Fruit fly (Drosophila melanogaster) whole organism, embryonic: ENCODE data around the gene Ube3a.

Experiments used
- ATbp ChIP-seq: fragments of 200-800 bp; sonication (Bioruptor generic); optimal IDR thresholded peaks from 2 replicates; lab custom pipeline; 2017; ENCODE audit warnings: missing biosample characterization, mild to moderate bottlenecking, missing genetic modification characterization, missing genetic modification reagents
- Abd-B ChIP-seq: fragments of 200-800 bp; sonication (Bioruptor generic); optimal IDR thresholded peaks from 2 replicates; lab custom pipeline; 2018; ENCODE audit warnings: missing biosample characterization, mild to moderate bottlenecking, missing genetic modification characterization, moderate library complexity
- CG1024 ChIP-seq: fragments of 200-800 bp; sonication (Bioruptor generic); IDR thresholded peaks from 2 replicates; pipeline ENCODE4 v1.3.6; 2022; ENCODE audit warnings: missing biosample characterization, missing genetic modification characterization
- CG12744 ChIP-seq: fragments of 200-800 bp; sonication (Bioruptor generic); optimal IDR thresholded peaks from 2 replicates; lab custom pipeline; 2016; ENCODE audit warnings: missing biosample characterization, missing genetic modification characterization
- CG14050 ChIP-seq: fragments of 200-800 bp; sonication (Bioruptor generic); IDR thresholded peaks from 3 replicates; pipeline ENCODE4 v1.3.6; 2022; ENCODE audit warnings: missing biosample characterization, missing genetic modification characterization
- CG15514 ChIP-seq: fragments of 200-800 bp; sonication (Bioruptor generic); optimal IDR thresholded peaks from 3 replicates; lab custom pipeline; 2017; ENCODE audit warnings: missing biosample characterization, missing genetic modification characterization, mild to moderate bottlenecking, moderate library complexity, missing genetic modification reagents
- CG2678 ChIP-seq: fragments of 200-800 bp; sonication (Bioruptor generic); optimal IDR thresholded peaks from 3 replicates; lab custom pipeline; 2019; ENCODE audit warnings: missing biosample characterization, mild to moderate bottlenecking, missing genetic modification characterization, moderate library complexity
- CG2889 ChIP-seq: fragments of 200-800 bp; sonication (Bioruptor generic); IDR thresholded peaks from 3 replicates; pipeline ENCODE4 v1.3.6; 2022; ENCODE audit warnings: missing biosample characterization, missing genetic modification characterization
- CG33213 ChIP-seq: fragments of 200-800 bp; sonication (Bioruptor generic); optimal IDR thresholded peaks from 3 replicates; lab custom pipeline; 2016; ENCODE audit warnings: missing biosample characterization, missing genetic modification characterization
- CG33557 ChIP-seq: fragments of 200-800 bp; sonication (Bioruptor generic); optimal IDR thresholded peaks from 2 replicates; lab custom pipeline; 2019; ENCODE audit warnings: missing biosample characterization, mild to moderate bottlenecking, missing genetic modification characterization, moderate library complexity
- CG3407 ChIP-seq: fragments of 200-800 bp; sonication (Bioruptor generic); optimal IDR thresholded peaks from 2 replicates; lab custom pipeline; 2018; ENCODE audit warnings: missing biosample characterization, mild to moderate bottlenecking, missing genetic modification characterization
- CG43689 ChIP-seq: fragments of 200-800 bp; sonication (Bioruptor generic); IDR thresholded peaks from 2 replicates; pipeline ENCODE4 v1.3.6; 2022; ENCODE audit warnings: missing biosample characterization, missing genetic modification characterization
- CG5953 ChIP-seq: fragments of 200-800 bp; sonication (Bioruptor generic); IDR thresholded peaks from 2 replicates; pipeline ENCODE4 v1.3.6; 2022; ENCODE audit warnings: missing biosample characterization, missing genetic modification characterization
- CG6254 ChIP-seq: fragments of 200-800 bp; sonication (Bioruptor generic); optimal IDR thresholded peaks from 3 replicates; lab custom pipeline; 2017; ENCODE audit warnings: mild to moderate bottlenecking, missing biosample characterization, missing genetic modification reagents, missing genetic modification characterization
- CG6272 ChIP-seq: fragments of 200-800 bp; sonication (Bioruptor generic); IDR thresholded peaks from 2 replicates; pipeline ENCODE4 v1.3.6; 2022; ENCODE audit warnings: missing biosample characterization, missing genetic modification characterization
- CG7745 ChIP-seq: fragments of 200-800 bp; sonication (Bioruptor generic); optimal IDR thresholded peaks from 2 replicates; lab custom pipeline; 2018; ENCODE audit warnings: missing biosample characterization, mild to moderate bottlenecking, missing genetic modification characterization, moderate library complexity
- CG7839 ChIP-seq: fragments of 200-800 bp; sonication (Bioruptor generic); optimal IDR thresholded peaks from 3 replicates; lab custom pipeline; 2018; ENCODE audit warnings: missing biosample characterization, mild to moderate bottlenecking, missing genetic modification characterization, moderate library complexity
- CG8765 ChIP-seq: fragments of 200-800 bp; sonication (Bioruptor generic); IDR thresholded peaks from 2 replicates; pipeline ENCODE4 v1.3.6; 2022; ENCODE audit warnings: missing biosample characterization, missing genetic modification characterization
- CG9215 ChIP-seq: fragments of 200-800 bp; sonication (Bioruptor generic); IDR thresholded peaks from 2 replicates; pipeline ENCODE4 v1.3.6; 2022; ENCODE audit warnings: missing biosample characterization, missing genetic modification characterization
- Camta ChIP-seq: fragments of 200-800 bp; sonication (Bioruptor generic); optimal IDR thresholded peaks from 2 replicates; lab custom pipeline; 2016; ENCODE audit warnings: missing biosample characterization, missing genetic modification characterization
- Dref ChIP-seq: fragments of 200-800 bp; sonication (Bioruptor generic); IDR thresholded peaks from 2 replicates; pipeline ENCODE4 v1.3.6; 2022; ENCODE audit warnings: missing biosample characterization, missing genetic modification characterization
- Jarid2 ChIP-seq: fragments of 200-800 bp; sonication (Bioruptor generic); optimal IDR thresholded peaks from 3 replicates; lab custom pipeline; 2017; ENCODE audit warnings: mild to moderate bottlenecking, missing biosample characterization, missing genetic modification reagents, missing genetic modification characterization
- MTF-1 ChIP-seq: fragments of 200-800 bp; sonication (Bioruptor generic); optimal IDR thresholded peaks from 2 replicates; lab custom pipeline; 2018; ENCODE audit warnings: missing biosample characterization, mild to moderate bottlenecking, missing genetic modification characterization, borderline replicate concordance
- Med ChIP-seq: fragments of 200-800 bp; sonication (Bioruptor generic); peaks from one replicate; lab custom pipeline; 2016; ENCODE audit warnings: missing biosample characterization, missing genetic modification characterization, mild to moderate bottlenecking, inconsistent platforms, moderate library complexity
- NC2α ChIP-seq: fragments of 200-800 bp; sonication (Bioruptor generic); optimal IDR thresholded peaks from 2 replicates; lab custom pipeline; 2016; ENCODE audit warnings: missing biosample characterization, missing genetic modification characterization
- Ssrp ChIP-seq: fragments of 200-800 bp; sonication (Bioruptor generic); optimal IDR thresholded peaks from 2 replicates; lab custom pipeline; 2018; ENCODE audit warnings: missing biosample characterization, mild to moderate bottlenecking, missing genetic modification characterization, moderate library complexity
- ara ChIP-seq: fragments of 200-800 bp; sonication (Bioruptor generic); IDR thresholded peaks from 2 replicates; pipeline ENCODE4 v1.3.6; 2022; ENCODE audit warnings: missing biosample characterization, missing genetic modification characterization
- chif ChIP-seq, 2 experiments: fragments of 200-800 bp; sonication (Bioruptor generic); optimal IDR thresholded peaks; 3 replicates each; lab custom pipeline; 2016; ENCODE audit warnings: missing biosample characterization in 2 of 2, missing genetic modification characterization in 2 of 2
- cwo ChIP-seq: fragments of 200-800 bp; sonication (Bioruptor generic); optimal IDR thresholded peaks from 3 replicates; lab custom pipeline; 2017; ENCODE audit warnings: missing biosample characterization, missing genetic modification characterization, mild to moderate bottlenecking, moderate library complexity, missing genetic modification reagents
- dati ChIP-seq: fragments of 200-800 bp; sonication (Bioruptor generic); IDR thresholded peaks from 2 replicates; pipeline ENCODE4 v1.3.6; 2022; ENCODE audit warnings: missing biosample characterization, missing genetic modification characterization
- dm ChIP-seq: fragments of 200-800 bp; sonication (Bioruptor generic); optimal IDR thresholded peaks from 3 replicates; lab custom pipeline; 2016; ENCODE audit warnings: missing biosample characterization, missing genetic modification characterization
- dmrt99B ChIP-seq: fragments of 200-800 bp; sonication (Bioruptor generic); optimal IDR thresholded peaks from 2 replicates; lab custom pipeline; 2018; ENCODE audit warnings: missing biosample characterization, mild to moderate bottlenecking, missing genetic modification characterization, moderate library complexity
- fu2 ChIP-seq: fragments of 200-800 bp; sonication (Bioruptor generic); optimal IDR thresholded peaks from 2 replicates; lab custom pipeline; 2016; ENCODE audit warnings: missing biosample characterization, missing genetic modification characterization
- gem ChIP-seq: fragments of 200-800 bp; sonication (Bioruptor generic); optimal IDR thresholded peaks from 2 replicates; lab custom pipeline; 2019; ENCODE audit warnings: missing biosample characterization, mild to moderate bottlenecking, missing genetic modification characterization, moderate library complexity
- jumu ChIP-seq: fragments of 200-800 bp; sonication (Bioruptor generic); optimal IDR thresholded peaks from 3 replicates; lab custom pipeline; 2016; ENCODE audit warnings: missing biosample characterization, missing genetic modification characterization
- lilli ChIP-seq: fragments of 200-800 bp; sonication (Bioruptor generic); optimal IDR thresholded peaks from 3 replicates; lab custom pipeline; 2016; ENCODE audit warnings: missing biosample characterization, missing genetic modification characterization
- nau ChIP-seq: fragments of 200-800 bp; sonication (Bioruptor generic); optimal IDR thresholded peaks from 3 replicates; lab custom pipeline; 2017; ENCODE audit warnings: missing biosample characterization, mild to moderate bottlenecking, missing genetic modification characterization, missing genetic modification reagents
- pan ChIP-seq, 4 experiments: fragments of >200 bp in 3 of 4; fragments of 200-800 bp in 1 of 4; sonication (Bioruptor generic) in 1 of 4; optimal IDR thresholded peaks in 3 of 4; IDR thresholded peaks in 1 of 4; 2 replicates each; pipeline versions ENCODE4 v1.3.6 to Lab custom; 2017 to 2022; ENCODE audit warnings: missing biosample characterization in 2 of 4, missing genetic modification characterization in 2 of 4, mixed read lengths in 1 of 4
- pho ChIP-seq: fragments of 200-800 bp; sonication (Bioruptor generic); optimal IDR thresholded peaks from 2 replicates; lab custom pipeline; 2016; ENCODE audit warnings: missing biosample characterization, missing genetic modification characterization
- pzg ChIP-seq: fragments of 200-800 bp; sonication (Bioruptor generic); optimal IDR thresholded peaks from 3 replicates; lab custom pipeline; 2018; ENCODE audit warnings: missing biosample characterization, mild to moderate bottlenecking, missing genetic modification characterization, moderate library complexity
- run ChIP-seq: fragments of 200-800 bp; sonication (Bioruptor generic); optimal IDR thresholded peaks from 3 replicates; lab custom pipeline; 2018; ENCODE audit warnings: missing biosample characterization, mild to moderate bottlenecking, missing genetic modification characterization
- sens ChIP-seq: fragments of 200-800 bp; sonication (Bioruptor generic); peaks from one replicate; lab custom pipeline; 2016; ENCODE audit warnings: missing biosample characterization, missing genetic modification characterization
- slou ChIP-seq: fragments of 200-800 bp; sonication (Bioruptor generic); optimal IDR thresholded peaks from 3 replicates; lab custom pipeline; 2016; ENCODE audit warnings: missing biosample characterization, missing genetic modification characterization
- so ChIP-seq: fragments of 200-800 bp; sonication (Bioruptor generic); IDR thresholded peaks from 3 replicates; pipeline ENCODE4 v1.3.6; 2022; ENCODE audit warnings: missing biosample characterization, missing genetic modification characterization
- tll ChIP-seq, 2 experiments: fragments of 200-800 bp in 1 of 2; fragments of >200 bp in 1 of 2; sonication (Bioruptor generic) in 1 of 2; optimal IDR thresholded peaks; 2 replicates each; lab custom pipeline; 2017 to 2019; ENCODE audit warnings: missing biosample characterization in 2 of 2, missing genetic modification characterization in 2 of 2, mild to moderate bottlenecking in 1 of 2, moderate library complexity in 1 of 2
- tup ChIP-seq: fragments of 200-800 bp; sonication (Bioruptor generic); optimal IDR thresholded peaks from 2 replicates; lab custom pipeline; 2016; ENCODE audit warnings: missing biosample characterization, mild to moderate bottlenecking, missing genetic modification characterization, moderate library complexity
- usp ChIP-seq: fragments of >200 bp; optimal IDR thresholded peaks from 2 replicates; lab custom pipeline; 2017; ENCODE audit warnings: missing biosample characterization, missing genetic modification characterization
- vnd ChIP-seq: fragments of 200-800 bp; sonication (Bioruptor generic); IDR thresholded peaks from 3 replicates; pipeline ENCODE4 v1.3.6; 2022; ENCODE audit warnings: missing biosample characterization, missing genetic modification characterization; ENCODE audit not compliant: partially characterized antibody

Ube3a gene

DNA sequence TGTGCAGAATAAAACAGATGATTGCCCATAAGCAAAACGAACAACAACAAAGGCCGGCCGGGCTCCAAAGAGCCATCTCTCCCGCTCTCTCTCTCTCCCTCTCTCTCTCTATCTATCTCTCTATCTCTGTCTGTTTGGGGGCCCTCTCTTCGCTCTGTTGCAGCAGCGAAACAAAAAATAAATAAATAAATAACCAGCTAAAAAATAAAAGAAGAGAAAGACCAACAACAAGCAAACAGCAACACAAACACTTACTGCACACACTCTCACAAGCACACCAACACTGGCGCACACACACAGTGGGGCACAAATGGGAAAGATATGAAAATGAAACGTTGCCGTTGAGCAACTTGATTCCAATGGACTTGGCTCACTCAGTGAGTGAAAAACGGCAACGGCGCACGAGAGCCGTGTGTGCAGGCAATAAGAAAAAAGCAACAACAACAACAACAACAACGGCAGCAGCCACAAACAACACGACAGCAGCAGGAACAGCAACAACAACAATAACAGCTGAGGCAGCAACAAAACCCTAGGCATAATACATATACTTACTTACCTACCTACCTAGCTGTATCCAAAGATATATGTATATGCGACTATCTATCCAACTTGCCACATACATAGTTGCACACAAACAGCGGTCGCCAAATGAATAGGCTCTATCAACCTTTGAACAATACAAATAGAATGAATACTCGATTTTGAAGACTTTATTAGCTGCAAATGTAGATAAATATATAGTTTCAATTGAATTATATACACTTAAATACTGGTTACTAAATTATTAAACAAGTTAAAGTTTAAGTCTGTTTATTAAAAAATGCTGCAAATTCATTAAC lies 35.9 kb upstream of the Ube3a start (continued):
- TF ChIP-seq Med (GFP tag; lab: Kevin White, UChicago) = peak; percentile 84
- no peak for TF ChIP-seq dmrt99B (tag; lab: Kevin White, UChicago)
- peak; percentile 15 for TF ChIP-seq CG2678 (tag; lab: Kevin White, UChicago)
- no peak for TF ChIP-seq slou
- TF ChIP-seq dm (GFP tag; lab: Kevin White, UChicago) = peak; percentile 19
- TF ChIP-seq chif (GFP tag; optimal IDR thresholded peaks at IDR 0.05; lab: Kevin White, UChicago) = no peak
- no peak for TF ChIP-seq CG43689 (GFP tag; lab: Robert Waterston, UW)
- TF ChIP-seq lilli (GFP tag; lab: Kevin White, UChicago) = no peak
- TF ChIP-seq CG12744 (GFP tag; lab: Kevin White, UChicago) = peak; percentile 16
- TF ChIP-seq CG6254 = peak; percentile 35
- TF ChIP-seq CG33557 = peak; percentile 43
- peak; percentile 28 for TF ChIP-seq Jarid2
- no peak for TF ChIP-seq jumu
- TF ChIP-seq tup = no peak
- peak; percentile 26 for TF ChIP-seq ATbp
- TF ChIP-seq Camta = no peak
- TF ChIP-seq sens (GFP tag; lab: Kevin White, UChicago) = peak; percentile 77
- TF ChIP-seq cwo (GFP tag; lab: Kevin White, UChicago) = peak; percentile 24
- no peak for TF ChIP-seq CG1024
- TF ChIP-seq CG14050 = no peak
- TF ChIP-seq Abd-B (GFP tag; lab: Kevin White, UChicago) = no peak
- no peak for TF ChIP-seq CG6272
- TF ChIP-seq ara (GFP tag; lab: Robert Waterston, UW) = 0 out of 2 replicates have a peak, but pooled peaks have one; percentile 29
- peak; percentile 16 for TF ChIP-seq MTF-1 (GFP tag; lab: Kevin White, UChicago)
- TF ChIP-seq vnd (GFP tag; lab: Robert Waterston, UW) = no peak
- TF ChIP-seq dati (GFP tag; lab: Robert Waterston, UW) = no peak
- TF ChIP-seq fu2 = no peak
- TF ChIP-seq CG7839 (tag; lab: Kevin White, UChicago) = peak; percentile 5
- no peak for TF ChIP-seq usp
- no peak for TF ChIP-seq tll (GFP tag; optimal IDR thresholded peaks at IDR 0.05; lab: Kevin White, UChicago)
- TF ChIP-seq CG15514 (GFP tag; lab: Kevin White, UChicago) = peak; percentile 14
- no peak for TF ChIP-seq CG2889 (GFP tag; lab: Robert Waterston, UW)
- TF ChIP-seq NC2α (GFP tag; lab: Kevin White, UChicago) = peak; percentile 53
- TF ChIP-seq CG7745 (tag; lab: Kevin White, UChicago) = peak; percentile 52
- TF ChIP-seq so (GFP tag; lab: Robert Waterston, UW) = peak; percentile 58; the same call in 2 of the 3 replicates
- peak; percentile 100 for TF ChIP-seq CG3407 (GFP tag; lab: Kevin White, UChicago)
- TF ChIP-seq CG33213 = peak; percentile 7
- TF ChIP-seq pan (optimal IDR thresholded peaks at IDR 0.05; lab: Kevin White, UChicago) = no peak
- TF ChIP-seq pan (GFP tag; optimal IDR thresholded peaks at IDR 0.05 in 1 of 2, IDR thresholded peaks at IDR 0.05 in 1 of 2) = no peak
- no peak for TF ChIP-seq CG9215 (GFP tag; lab: Robert Waterston, UW)
- TF ChIP-seq run (tag; lab: Kevin White, UChicago) = no peak
- TF ChIP-seq gem (tag; lab: Kevin White, UChicago) = peak; percentile 10
- TF ChIP-seq nau (GFP tag; lab: Kevin White, UChicago) = peak; percentile 68
- no peak for TF ChIP-seq pzg (GFP tag; lab: Kevin White, UChicago)
- no peak for TF ChIP-seq pho (GFP tag; lab: Kevin White, UChicago)
- no peak for TF ChIP-seq CG8765
- TF ChIP-seq Dref (GFP tag; lab: Robert Waterston, UW) = no peak
- TF ChIP-seq Ssrp (tag; lab: Kevin White, UChicago) = no peak
- no peak for TF ChIP-seq CG5953
